Fruit fly (Drosophila melanogaster) Kc167 (cell line): ENCODE data around the gene Cyp311a1.

Experiments used
- Myc ChIP-seq: fragments of >200 bp; optimal IDR thresholded peaks from 2 replicates; lab custom pipeline; 2017; ENCODE audit warnings: missing external identifiers
- Sin3A ChIP-seq: fragments of >200 bp; optimal IDR thresholded peaks from 2 replicates; lab custom pipeline; 2018; ENCODE audit warnings: missing external identifiers
- h ChIP-seq: fragments of >200 bp; optimal IDR thresholded peaks from 3 replicates; lab custom pipeline; 2018; ENCODE audit warnings: missing external identifiers
- insv ChIP-seq: fragments of >200 bp; optimal IDR thresholded peaks from 3 replicates; lab custom pipeline; 2018; ENCODE audit warnings: missing external identifiers

DNA sequence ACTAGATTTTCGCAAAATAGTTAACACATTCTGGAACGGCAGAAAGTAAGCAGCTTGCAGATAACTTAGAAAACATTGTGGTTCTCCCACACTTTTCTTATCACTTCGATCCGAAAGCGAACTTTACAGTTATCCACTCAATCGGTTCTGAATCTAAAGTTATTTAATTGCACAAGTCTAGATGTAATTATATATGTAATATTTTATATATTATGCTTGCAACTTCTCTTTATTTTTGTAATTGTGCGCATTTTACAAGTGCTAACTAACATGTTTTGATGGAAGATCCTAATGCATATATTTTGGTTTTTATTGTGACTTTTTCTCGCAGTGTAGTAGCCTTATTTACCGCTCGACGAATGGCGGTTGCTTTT, 26.9 kb downstream of the Cyp311a1 start:
- TF ChIP-seq Sin3A (no peak), insv (lab: Kevin White, UChicago) (no peak), h (lab: Kevin White, UChicago) (no peak), Myc (lab: Kevin White, UChicago) (no peak)
